Fruit fly (Drosophila melanogaster) S2 (cell line): ENCODE results near the gene alrm.

ENCODE experiments used
- CG8478 ChIP-seq: fragments of >200 bp; optimal IDR thresholded peaks from 2 replicates; lab custom pipeline; 2018
- CTCF ChIP-seq, 2 experiments: fragments of >200 bp; optimal IDR thresholded peaks; 2 replicates each; lab custom pipeline; 2018

Gene alrm

dm6 chr3R:25382681-25383080 is at the start of gene alrm:
Gene alrm, minus strand, starts transcription at chr3R:25382781.
- TF ChIP-seq CTCF (optimal IDR thresholded peaks at IDR 0.05; lab: Kevin White, UChicago) (no peak), CG8478 (lab: Kevin White, UChicago) (no peak)

- TF ChIP-seq CTCF (optimal IDR thresholded peaks at IDR 0.05; lab: Kevin White, UChicago) (peak; percentile 50 to 52), CG8478 (lab: Kevin White, UChicago) (no peak)
Observed at dm6 chr3R:25427175-25427574, 44.6 kb upstream of the alrm start.

DNA sequence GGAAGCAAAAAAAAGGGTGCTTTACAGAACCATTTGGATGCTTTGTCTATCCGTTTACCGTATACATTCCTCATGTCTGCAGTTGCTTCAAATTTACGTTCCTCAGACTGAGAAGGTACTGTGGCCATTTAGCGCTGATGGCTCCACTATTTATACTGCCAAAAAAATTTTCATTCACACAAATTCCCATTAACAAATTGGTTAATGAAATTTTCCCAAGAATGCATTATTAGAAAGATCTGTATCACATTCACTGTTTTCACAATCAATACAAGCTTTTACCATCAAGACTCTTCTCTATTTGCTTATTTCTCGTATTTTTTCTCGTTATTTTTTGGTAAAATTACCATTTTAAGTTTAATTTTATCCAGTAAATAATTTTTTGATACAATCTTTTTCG is 18.0 kb upstream of the alrm start, which contains the start of gene Muc96D:
Muc96D (minus strand) TSS at position 101 of the 400 bp plus-strand sequence.
- TF ChIP-seq CG8478 (lab: Kevin White, UChicago) (no peak), CTCF (optimal IDR thresholded peaks at IDR 0.05; lab: Kevin White, UChicago) (no peak)

dm6 chr3R:25388522-25388921 is 5.9 kb upstream of the alrm start:
- no peak for TF ChIP-seq CG8478 (lab: Kevin White, UChicago)
- no peak for TF ChIP-seq CTCF (optimal IDR thresholded peaks at IDR 0.05; lab: Kevin White, UChicago)

DNA sequence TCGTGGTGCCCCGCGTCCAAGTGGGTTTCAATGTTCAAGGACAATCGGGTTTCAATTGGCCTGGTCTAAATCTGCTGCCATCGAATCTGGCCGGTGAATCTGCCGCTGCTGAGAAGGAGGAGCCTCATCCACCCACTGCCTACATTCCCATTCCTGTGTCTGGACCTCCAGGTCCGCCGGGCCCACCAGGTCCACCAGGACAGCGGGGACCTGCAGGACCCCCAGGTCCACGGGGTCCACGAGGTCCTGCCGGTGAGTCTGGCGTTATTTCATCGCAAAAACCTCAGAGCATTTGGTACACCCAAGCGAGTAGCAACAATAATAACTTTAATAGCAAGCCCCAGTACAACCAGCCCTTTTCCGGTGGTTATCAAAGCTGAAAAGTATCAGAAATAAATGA is 1.6 kb upstream of the alrm start:
- TF ChIP-seq CTCF (optimal IDR thresholded peaks at IDR 0.05; lab: Kevin White, UChicago), result no peak
- TF ChIP-seq CG8478 (lab: Kevin White, UChicago), result no peak

dm6 chr3R:25383400-25383799 is 819 bp upstream of the alrm start, which contains the start of gene CG31437:
Gene CG31437, plus strand, starts transcription at chr3R:25383700.
- TF ChIP-seq CTCF (optimal IDR thresholded peaks at IDR 0.05; lab: Kevin White, UChicago) (no peak), CG8478 (lab: Kevin White, UChicago) (no peak)

DNA sequence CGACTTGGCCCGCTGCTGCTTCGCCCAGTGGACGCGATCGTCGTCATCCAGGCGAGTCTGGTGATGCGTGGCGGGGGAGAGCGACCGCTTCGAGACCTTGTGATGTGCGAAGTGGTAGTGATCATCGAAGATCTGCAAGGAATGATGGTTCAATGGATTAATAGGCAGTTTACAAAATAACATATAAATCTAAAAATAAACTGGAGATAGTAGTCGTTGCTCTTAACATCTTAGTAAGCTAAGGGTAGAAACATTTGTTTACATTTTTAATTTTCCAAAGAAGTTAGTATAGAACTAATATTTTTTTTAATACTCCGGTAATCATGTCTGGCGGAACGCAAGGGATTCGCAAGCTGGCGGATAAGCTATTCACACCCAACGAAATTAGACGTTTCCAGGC is 24.6 kb downstream of the alrm start, which contains the start of gene ND-49L:
ND-49L (plus strand) TSS at position 301 of the 400 bp plus-strand sequence.
- TF ChIP-seq CTCF (optimal IDR thresholded peaks at IDR 0.05; lab: Kevin White, UChicago) (no peak), CG8478 (lab: Kevin White, UChicago) (no peak)

- TF ChIP-seq CTCF (optimal IDR thresholded peaks at IDR 0.05; lab: Kevin White, UChicago) (no peak), CG8478 (lab: Kevin White, UChicago) (no peak)
Observed at dm6 chr3R:25346899-25347298, 35.7 kb downstream of the alrm start, which contains the start of gene tobi. Gene tobi, minus strand, starts transcription at chr3R:25346921.

DNA sequence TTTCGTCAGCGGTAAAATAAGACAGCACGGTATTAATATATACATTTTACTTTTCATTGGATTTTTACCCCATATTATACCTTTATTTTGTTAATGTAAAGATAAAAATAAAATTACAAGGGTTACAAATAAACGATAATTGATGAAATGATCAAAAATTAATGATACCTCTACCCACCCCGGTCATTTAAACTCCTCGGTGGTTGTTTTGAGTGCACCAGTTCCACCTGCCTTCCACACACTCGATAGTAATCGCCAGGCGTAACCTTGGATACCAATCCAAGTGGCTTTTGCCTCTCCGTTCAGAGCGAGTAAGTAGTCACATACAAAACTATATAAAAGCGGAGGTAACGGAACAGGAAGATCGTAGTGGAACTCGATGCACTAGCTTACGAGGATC is 42.6 kb downstream of the alrm start, which contains the start of gene rha:
rha (plus strand) TSS at position 301 of the 400 bp plus-strand sequence.
- TF ChIP-seq CG8478 (lab: Kevin White, UChicago), result no peak
- no peak for TF ChIP-seq CTCF (optimal IDR thresholded peaks at IDR 0.05; lab: Kevin White, UChicago)

DNA sequence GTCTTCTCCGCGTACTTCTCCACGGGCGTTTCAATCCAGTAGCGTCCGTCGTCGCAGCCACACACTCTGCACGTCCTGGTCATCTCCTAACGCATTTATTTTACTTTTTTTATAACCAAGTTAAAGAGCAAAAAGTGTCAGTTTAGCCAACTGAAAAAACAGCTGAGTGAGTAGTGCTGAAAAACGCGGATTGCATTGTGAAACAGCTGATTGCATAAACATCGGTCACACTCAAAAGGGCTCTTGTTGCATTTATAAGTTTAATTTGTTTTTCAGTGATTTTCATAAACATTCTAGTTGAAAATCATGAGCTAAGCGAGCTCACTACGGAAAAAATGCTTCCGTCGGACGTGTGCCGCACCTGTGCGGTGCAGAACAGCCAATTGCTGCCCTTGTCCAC is 47.5 kb downstream of the alrm start, which contains the start of the genes CG10669 and CG11902:
CG10669 (minus strand) TSS at position 179 of the 400 bp plus-strand sequence.
CG11902 (plus strand) TSS at position 193 of the 400 bp plus-strand sequence.
- no peak for TF ChIP-seq CTCF (optimal IDR thresholded peaks at IDR 0.05; lab: Kevin White, UChicago)
- no peak for TF ChIP-seq CG8478 (lab: Kevin White, UChicago)

DNA sequence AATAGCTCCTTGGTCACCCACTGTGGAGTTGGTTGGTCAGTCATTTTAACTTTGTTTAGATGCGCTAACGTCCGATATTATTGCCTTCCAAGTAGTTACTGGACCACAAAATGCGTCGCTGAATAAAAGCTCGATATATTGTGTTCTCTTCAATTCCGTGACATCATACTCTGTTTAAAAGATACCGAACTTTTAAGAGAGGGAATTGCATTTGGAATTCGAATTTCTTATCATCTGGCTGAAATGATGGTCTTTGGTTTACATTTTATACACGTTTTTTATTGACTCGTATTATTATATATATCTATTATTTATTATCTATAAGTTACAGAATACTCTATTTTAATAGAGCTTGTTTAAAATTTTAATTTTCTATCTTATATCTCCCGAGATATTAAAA is 51.5 kb downstream of the alrm start, which contains the start of gene CHKov2:
CHKov2 (minus strand) TSS at position 101 of the 400 bp plus-strand sequence.
- TF ChIP-seq CTCF (optimal IDR thresholded peaks at IDR 0.05; lab: Kevin White, UChicago), result no peak
- no peak for TF ChIP-seq CG8478 (lab: Kevin White, UChicago)
